Worm (Caenorhabditis elegans) whole organism, midembryonic: ENCODE results near the gene lys-4.

ENCODE experiments used
- T22C8.4 ChIP-seq: fragments of 200-800 bp; sonication (Bioruptor generic); IDR thresholded peaks from 2 replicates; pipeline ENCODE4 v1.3.6; 2022; ENCODE audit warnings: missing genetic modification characterization, missing compliant biosample characterization
- cog-1 ChIP-seq: sonication (generic microtip); optimal IDR thresholded peaks from 2 replicates; lab custom pipeline; 2016; ENCODE audit warnings: missing genetic modification characterization, missing compliant biosample characterization
- flt-1 ChIP-seq: fragments of 200-800 bp; sonication (Bioruptor generic); IDR thresholded peaks from 2 replicates; pipeline ENCODE4 v1.3.6; 2022; ENCODE audit warnings: missing genetic modification characterization, missing compliant biosample characterization
- klf-2 ChIP-seq: fragments of 200-800 bp; sonication (Bioruptor generic); conservative IDR thresholded peaks from 2 replicates; pipeline ENCODE4 v1.3.6; 2022; ENCODE audit warnings: missing genetic modification reagents, missing genetic modification characterization, missing compliant biosample characterization
- med-1 ChIP-seq: sonication (generic microtip); optimal IDR thresholded peaks from 2 replicates; lab custom pipeline; 2017; ENCODE audit warnings: missing genetic modification characterization, mild to moderate bottlenecking, missing compliant biosample characterization, antibody characterized with exemption, missing genetic modification reagents; ENCODE audit not compliant: insufficient read depth
- ref-1 ChIP-seq: fragments of 200-800 bp; sonication (Bioruptor generic); conservative IDR thresholded peaks from 2 replicates; pipeline ENCODE4 v1.3.6; 2022; ENCODE audit warnings: missing genetic modification reagents, missing genetic modification characterization, missing compliant biosample characterization
- tab-1 ChIP-seq: fragments of 200-800 bp; sonication (Bioruptor generic); IDR thresholded peaks from 2 replicates; pipeline ENCODE4 v1.3.6; 2022; ENCODE audit warnings: missing genetic modification characterization, missing compliant biosample characterization
- ztf-23 ChIP-seq: fragments of 200-800 bp; sonication (Bioruptor generic); IDR thresholded peaks from 2 replicates; pipeline ENCODE4 v1.3.6; 2022; ENCODE audit warnings: missing genetic modification reagents, missing genetic modification characterization, missing compliant biosample characterization
- ztf-29 ChIP-seq: fragments of 200-800 bp; sonication (Bioruptor generic); IDR thresholded peaks from 2 replicates; pipeline ENCODE4 v1.3.6; 2022; ENCODE audit warnings: missing genetic modification reagents, missing genetic modification characterization, missing compliant biosample characterization

The lys-4 gene

ce11 chrIV:11625482-11625881 lies 2.5 kb upstream of the lys-4 start, which contains the start of gene lys-5:
Gene lys-5 (minus strand): TSS chrIV:11625582.
- TF ChIP-seq flt-1 (GFP tag; lab: Robert Waterston, UW), result no peak
- TF ChIP-seq ztf-23 (GFP tag; lab: Robert Waterston, UW), result no peak
- TF ChIP-seq med-1 (GFP tag; lab: Kevin White, UChicago), result no peak
- TF ChIP-seq cog-1 (tag; lab: Kevin White, UChicago), result no peak
- TF ChIP-seq tab-1 (GFP tag; lab: Robert Waterston, UW), result no peak
- TF ChIP-seq ztf-29 (GFP tag; lab: Robert Waterston, UW), result no peak
- TF ChIP-seq ref-1 (GFP tag; lab: Robert Waterston, UW), result no peak
- no peak for TF ChIP-seq T22C8.4 (GFP tag; lab: Robert Waterston, UW)
- TF ChIP-seq klf-2, result no peak

DNA sequence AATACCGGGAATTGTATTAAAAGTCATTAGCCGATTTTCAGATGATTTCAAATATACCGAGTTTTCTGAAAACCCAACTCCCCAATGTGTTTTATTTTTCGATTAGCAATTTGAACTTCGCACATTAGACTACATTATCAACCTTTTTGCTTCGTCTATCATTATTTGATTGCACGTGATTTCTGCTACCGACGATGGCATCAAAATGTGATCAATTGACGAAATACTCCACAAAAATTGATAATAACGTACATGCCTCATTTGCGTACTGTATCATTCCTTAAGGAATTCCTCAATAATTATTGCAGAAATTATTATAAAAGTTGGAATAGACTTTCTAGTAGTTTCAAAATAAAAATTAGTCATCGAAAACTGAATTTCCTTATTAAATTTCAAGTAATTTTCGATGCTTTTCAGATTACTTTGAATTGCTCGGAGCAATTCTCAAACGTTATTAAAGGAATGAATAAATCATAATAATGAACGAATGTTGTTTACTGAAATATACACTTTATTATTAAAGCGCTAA lies 849 bp upstream of the lys-4 start:
- TF ChIP-seq flt-1 (GFP tag; lab: Robert Waterston, UW) (no peak), klf-2 (no peak), ztf-29 (GFP tag; lab: Robert Waterston, UW) (no peak), T22C8.4 (GFP tag; lab: Robert Waterston, UW) (no peak), ztf-23 (GFP tag; lab: Robert Waterston, UW) (no peak), med-1 (GFP tag; lab: Kevin White, UChicago) (no peak), ref-1 (GFP tag; lab: Robert Waterston, UW) (no peak), tab-1 (GFP tag; lab: Robert Waterston, UW) (no peak), cog-1 (tag; lab: Kevin White, UChicago) (no peak)

ce11 chrIV:11622336-11622735 lies 638 bp downstream of the lys-4 start:
- TF ChIP-seq tab-1 (GFP tag; lab: Robert Waterston, UW) (no peak), klf-2 (no peak), med-1 (GFP tag; lab: Kevin White, UChicago) (no peak), ztf-29 (GFP tag; lab: Robert Waterston, UW) (no peak)

ce11 chrIV:11620909-11621308 lies 2.1 kb downstream of the lys-4 start, which contains the start of gene dsl-5:
Gene dsl-5 (minus strand): TSS chrIV:11621009.
- TF ChIP-seq cog-1 (tag; lab: Kevin White, UChicago) (no peak), ztf-29 (GFP tag; lab: Robert Waterston, UW) (no peak), flt-1 (GFP tag; lab: Robert Waterston, UW) (no peak)

DNA sequence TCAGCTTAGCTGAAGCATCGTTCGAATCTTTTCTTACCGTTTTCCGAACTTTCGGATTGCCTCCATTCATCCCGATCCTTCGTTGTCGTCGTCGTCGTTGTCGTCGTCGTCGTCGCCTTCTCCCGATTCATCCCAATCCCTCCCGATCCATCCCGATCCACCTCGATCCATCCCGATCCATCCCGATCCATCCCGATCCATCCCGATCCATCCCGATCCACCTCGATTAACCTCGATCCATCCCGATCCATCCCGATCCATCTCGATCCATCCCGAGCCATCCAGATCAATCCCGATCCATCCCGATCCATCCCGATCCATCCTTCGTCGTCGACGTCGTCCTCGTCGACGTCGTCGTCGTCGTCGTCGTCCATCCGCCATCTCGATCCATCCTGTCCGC lies 6.4 kb downstream of the lys-4 start:
- TF ChIP-seq ztf-29 (GFP tag; lab: Robert Waterston, UW), result 0 out of 2 replicates have a peak, but pooled peaks have one; percentile 21

- TF ChIP-seq ref-1 (GFP tag; lab: Robert Waterston, UW) (no peak), tab-1 (GFP tag; lab: Robert Waterston, UW) (0 out of 2 replicates have a peak, but pooled peaks have one; percentile 36), cog-1 (tag; lab: Kevin White, UChicago) (no peak), ztf-29 (GFP tag; lab: Robert Waterston, UW) (no peak), klf-2 (no peak), ztf-23 (GFP tag; lab: Robert Waterston, UW) (peak; percentile 71), med-1 (GFP tag; lab: Kevin White, UChicago) (peak; percentile 56), T22C8.4 (GFP tag; lab: Robert Waterston, UW) (no peak), flt-1 (GFP tag; lab: Robert Waterston, UW) (peak; percentile 64; the same call in 1 of the 2 replicates)
Observed at ce11 chrIV:11604909-11605308, 18.1 kb downstream of the lys-4 start, which contains the start of the genes ragc-1 and Y24F12A.1. Gene ragc-1 (minus strand): TSS chrIV:11604933. Gene Y24F12A.1 (plus strand): TSS chrIV:11605254.

ce11 chrIV:11603265-11603840 lies 19.6 kb downstream of the lys-4 start:
- TF ChIP-seq ztf-23 (GFP tag; lab: Robert Waterston, UW), result no peak
- no peak for TF ChIP-seq med-1 (GFP tag; lab: Kevin White, UChicago)
- TF ChIP-seq ref-1 (GFP tag; lab: Robert Waterston, UW), result no peak

ce11 chrIV:11602498-11603068 lies 20.4 kb downstream of the lys-4 start, which contains the start of gene rps-11:
Gene rps-11 (plus strand): TSS chrIV:11602641.
- no peak for TF ChIP-seq med-1 (GFP tag; lab: Kevin White, UChicago)

DNA sequence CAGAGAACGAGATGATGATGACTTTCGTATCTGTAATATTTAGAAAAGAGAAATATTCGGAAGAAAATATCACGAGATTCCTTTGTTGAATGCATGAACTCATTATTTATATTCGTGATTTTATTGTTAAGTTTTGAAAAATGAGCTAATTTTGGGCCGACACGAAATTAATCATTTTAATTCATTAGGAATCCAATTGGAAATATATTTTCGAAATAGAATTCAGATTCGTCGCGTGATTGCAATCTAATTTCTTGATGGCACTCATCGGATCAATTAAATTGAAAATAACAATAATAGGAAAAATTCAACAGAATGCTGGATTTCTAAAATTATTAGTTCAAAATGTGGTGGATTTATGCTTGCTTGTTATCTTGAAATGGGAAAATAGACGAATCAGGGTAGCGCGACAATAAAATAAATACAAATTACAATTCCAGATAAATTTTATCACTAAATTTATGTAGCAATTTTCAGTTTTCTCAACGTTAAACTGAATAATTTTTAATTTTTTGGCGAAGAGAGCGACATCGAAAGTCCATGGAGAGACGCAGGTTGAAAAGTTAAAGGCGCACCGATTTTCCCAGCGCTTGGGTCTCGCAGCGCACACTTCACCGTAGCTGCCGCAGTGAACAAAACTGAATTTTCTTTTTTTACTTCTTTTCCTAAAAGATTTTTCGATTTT lies 21.1 kb downstream of the lys-4 start:
- TF ChIP-seq flt-1 (GFP tag; lab: Robert Waterston, UW) (0 out of 2 replicates have a peak, but pooled peaks have one; percentile 51), tab-1 (GFP tag; lab: Robert Waterston, UW) (no peak; the same call in 1 of the 2 replicates)

DNA sequence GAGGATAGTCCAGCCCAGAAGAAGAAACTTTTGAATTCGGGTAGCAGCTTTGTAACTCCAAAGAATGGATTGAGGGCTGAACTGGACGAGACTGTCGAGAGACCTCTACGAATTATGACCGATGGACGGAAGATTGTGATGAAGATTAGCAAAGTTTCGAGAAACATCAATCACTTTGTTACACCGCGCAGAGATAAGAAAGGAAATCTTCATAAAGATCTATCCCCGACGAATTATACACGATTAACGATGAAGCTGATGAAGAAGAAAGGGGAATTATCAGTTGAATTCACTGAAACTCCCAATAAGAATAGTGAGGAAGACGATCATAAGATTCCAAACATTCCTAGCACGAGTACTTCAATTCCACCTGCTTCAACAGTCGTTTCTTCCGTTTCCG lies 23.3 kb downstream of the lys-4 start:
- no peak for TF ChIP-seq cog-1 (tag; lab: Kevin White, UChicago)
- TF ChIP-seq flt-1 (GFP tag; lab: Robert Waterston, UW), result no peak
- no peak for TF ChIP-seq med-1 (GFP tag; lab: Kevin White, UChicago)
- no peak for TF ChIP-seq ztf-23 (GFP tag; lab: Robert Waterston, UW)
- no peak for TF ChIP-seq ztf-29 (GFP tag; lab: Robert Waterston, UW)
- no peak for TF ChIP-seq T22C8.4 (GFP tag; lab: Robert Waterston, UW)
- TF ChIP-seq ref-1 (GFP tag; lab: Robert Waterston, UW), result no peak
- no peak for TF ChIP-seq klf-2
- TF ChIP-seq tab-1 (GFP tag; lab: Robert Waterston, UW), result no peak
